Worm (Caenorhabditis elegans) whole organism, L1 larva: ENCODE results near the gene msp-36.

Experiments used
- C16A3.4 ChIP-seq: fragments of 150-350 bp; optimal IDR thresholded peaks from 2 replicates; lab custom pipeline; 2014; ENCODE audit warnings: missing biosample characterization, missing genetic modification characterization
- C34B4.2 ChIP-seq: sonication (generic microtip); optimal IDR thresholded peaks from 2 replicates; lab custom pipeline; 2017; ENCODE audit warnings: mild to moderate bottlenecking, missing genetic modification characterization, missing compliant biosample characterization
- F16B12.6 ChIP-seq: fragments of 150-350 bp; optimal IDR thresholded peaks from 2 replicates; lab custom pipeline; 2014; ENCODE audit warnings: missing biosample characterization, missing genetic modification characterization
- Y116A8C.19 ChIP-seq: sonication (generic microtip); optimal IDR thresholded peaks from 2 replicates; lab custom pipeline; 2016; ENCODE audit warnings: missing compliant biosample characterization, missing genetic modification characterization, borderline replicate concordance
- aha-1 ChIP-seq: fragments of 150-350 bp; optimal IDR thresholded peaks from 2 replicates; lab custom pipeline; 2014; ENCODE audit warnings: missing biosample characterization, missing genetic modification characterization
- alr-1 ChIP-seq: fragments of 200-800 bp; sonication (Bioruptor generic); optimal IDR thresholded peaks from 2 replicates; lab custom pipeline; 2018; ENCODE audit warnings: borderline replicate concordance, mild to moderate bottlenecking, missing genetic modification characterization, missing compliant biosample characterization
- ama-1 ChIP-seq: fragments of 150-350 bp; optimal IDR thresholded peaks from 2 replicates; lab custom pipeline; 2014
- ceh-82 ChIP-seq, 3 experiments: fragments of 150-350 bp in 1 of 3; sonication (generic microtip) in 2 of 3; optimal IDR thresholded peaks; 2 replicates each; lab custom pipeline; 2014 to 2017; ENCODE audit warnings: missing biosample characterization in 3 of 3, missing genetic modification characterization in 3 of 3
- ces-1 ChIP-seq: fragments of 150-350 bp; optimal IDR thresholded peaks from 2 replicates; lab custom pipeline; 2014; ENCODE audit warnings: missing biosample characterization, missing genetic modification reagents, missing genetic modification characterization
- efl-1 ChIP-seq, 4 experiments: fragments of 150-350 bp; optimal IDR thresholded peaks in 3 of 4; peaks in 1 of 4; 1 replicate in 1 of 4; 2 replicates in 3 of 4; lab custom pipeline; 2014; ENCODE audit warnings: missing biosample characterization in 2 of 4, missing genetic modification characterization in 2 of 4, missing genetic modification reagents in 2 of 4
- ets-5 ChIP-seq: fragments of 200-800 bp; sonication (Bioruptor generic); IDR thresholded peaks from 2 replicates; pipeline ENCODE4 v1.3.6; 2022; ENCODE audit warnings: missing genetic modification characterization, missing compliant biosample characterization
- fkh-10 ChIP-seq: sonication (generic microtip); optimal IDR thresholded peaks from 2 replicates; lab custom pipeline; 2017; ENCODE audit warnings: missing biosample characterization, missing genetic modification reagents, missing genetic modification characterization
- fkh-4 ChIP-seq: sonication (generic microtip); optimal IDR thresholded peaks from 2 replicates; lab custom pipeline; 2016; ENCODE audit warnings: missing compliant biosample characterization, missing genetic modification characterization, borderline replicate concordance
- fkh-8 ChIP-seq: sonication (generic microtip); optimal IDR thresholded peaks from 2 replicates; lab custom pipeline; 2016; ENCODE audit warnings: mild to moderate bottlenecking, missing genetic modification characterization, missing compliant biosample characterization
- fos-1 ChIP-seq: fragments of 150-350 bp; optimal IDR thresholded peaks from 2 replicates; lab custom pipeline; 2014; ENCODE audit warnings: missing biosample characterization, missing genetic modification characterization
- grh-1 ChIP-seq: fragments of 200-800 bp; sonication (Bioruptor generic); IDR thresholded peaks from 2 replicates; pipeline ENCODE4 v1.3.6; 2022; ENCODE audit warnings: missing genetic modification reagents, missing genetic modification characterization, missing compliant biosample characterization
- hlh-4 ChIP-seq: sonication (generic microtip); optimal IDR thresholded peaks from 2 replicates; lab custom pipeline; 2016; ENCODE audit warnings: mild to moderate bottlenecking, missing genetic modification characterization, missing compliant biosample characterization
- lin-14 ChIP-seq: fragments of 200-800 bp; sonication (Bioruptor generic); optimal IDR thresholded peaks from 2 replicates; lab custom pipeline; 2018; ENCODE audit warnings: mild to moderate bottlenecking, missing genetic modification characterization, moderate library complexity, missing compliant biosample characterization
- lin-15B ChIP-seq: fragments of 150-350 bp; sonication (generic microtip); optimal IDR thresholded peaks from 3 replicates; lab custom pipeline; 2014; ENCODE audit warnings: missing biosample characterization, missing genetic modification characterization
- lsy-2 ChIP-seq, 2 experiments: fragments of 150-350 bp; optimal IDR thresholded peaks; 2 replicates each; lab custom pipeline; 2014; ENCODE audit warnings: missing biosample characterization in 2 of 2, missing genetic modification characterization in 2 of 2
- mab-9 ChIP-seq: fragments of 200-800 bp; sonication (Bioruptor generic); IDR thresholded peaks from 2 replicates; pipeline ENCODE4 v1.3.6; 2022; ENCODE audit warnings: missing genetic modification reagents, missing genetic modification characterization, missing compliant biosample characterization
- mdl-1 ChIP-seq, 2 experiments: fragments of 150-350 bp; optimal IDR thresholded peaks; 2 replicates each; lab custom pipeline; 2014 to 2017; ENCODE audit warnings: missing biosample characterization in 2 of 2, missing genetic modification characterization in 2 of 2, inconsistent platforms in 1 of 2
- nhr-19 ChIP-seq: fragments of 200-800 bp; sonication (Bioruptor generic); conservative IDR thresholded peaks from 2 replicates; pipeline ENCODE4 v1.3.6; 2022; ENCODE audit warnings: missing genetic modification characterization, missing compliant biosample characterization
- nhr-20 ChIP-seq: sonication (generic microtip); optimal IDR thresholded peaks from 2 replicates; lab custom pipeline; 2016; ENCODE audit warnings: mild to moderate bottlenecking, missing genetic modification characterization, missing compliant biosample characterization
- nhr-237 ChIP-seq: fragments of 150-350 bp; optimal IDR thresholded peaks from 2 replicates; lab custom pipeline; 2014; ENCODE audit warnings: missing biosample characterization, missing genetic modification characterization
- nhr-47 ChIP-seq: sonication (generic microtip); optimal IDR thresholded peaks from 2 replicates; lab custom pipeline; 2016; ENCODE audit warnings: mild to moderate bottlenecking, missing genetic modification characterization, moderate library complexity, missing compliant biosample characterization
- nhr-77 ChIP-seq: fragments of 150-350 bp; optimal IDR thresholded peaks from 2 replicates; lab custom pipeline; 2014; ENCODE audit warnings: missing biosample characterization, missing genetic modification characterization
- nhr-90 ChIP-seq: sonication (generic microtip); optimal IDR thresholded peaks from 2 replicates; lab custom pipeline; 2016; ENCODE audit warnings: mild to moderate bottlenecking, missing genetic modification characterization, missing compliant biosample characterization; ENCODE audit not compliant: poor library complexity
- pag-3 ChIP-seq: sonication (generic microtip); optimal IDR thresholded peaks from 2 replicates; lab custom pipeline; 2017; ENCODE audit warnings: missing genetic modification characterization, mild to moderate bottlenecking, missing compliant biosample characterization, antibody characterized with exemption, borderline replicate concordance; ENCODE audit not compliant: insufficient read depth
- skn-1 ChIP-seq: fragments of 150-350 bp; optimal IDR thresholded peaks from 2 replicates; lab custom pipeline; 2014; ENCODE audit warnings: missing biosample characterization, missing genetic modification characterization
- snu-23 ChIP-seq: sonication (generic microtip); optimal IDR thresholded peaks from 2 replicates; lab custom pipeline; 2016; ENCODE audit warnings: missing genetic modification characterization, missing compliant biosample characterization
- sup-37 ChIP-seq: fragments of 200-800 bp; sonication (Bioruptor generic); optimal IDR thresholded peaks from 2 replicates; lab custom pipeline; 2018; ENCODE audit warnings: mild to moderate bottlenecking, missing genetic modification characterization, missing compliant biosample characterization
- tbx-2 ChIP-seq: sonication (generic microtip); optimal IDR thresholded peaks from 2 replicates; lab custom pipeline; 2016; ENCODE audit warnings: missing genetic modification characterization, missing compliant biosample characterization
- tlp-1 ChIP-seq: fragments of 150-350 bp; optimal IDR thresholded peaks from 2 replicates; lab custom pipeline; 2014; ENCODE audit warnings: missing biosample characterization, missing genetic modification characterization
- unc-62 ChIP-seq: fragments of 150-350 bp; optimal IDR thresholded peaks from 2 replicates; lab custom pipeline; 2014; ENCODE audit warnings: missing biosample characterization, missing genetic modification reagents, missing genetic modification characterization
- unc-86 ChIP-seq: sonication (generic microtip); optimal IDR thresholded peaks from 2 replicates; lab custom pipeline; 2016; ENCODE audit warnings: missing genetic modification characterization, missing compliant biosample characterization
- xbp-1 ChIP-seq: sonication (generic microtip); optimal IDR thresholded peaks from 2 replicates; lab custom pipeline; 2016; ENCODE audit warnings: missing genetic modification characterization, missing compliant biosample characterization
- zip-4 ChIP-seq: fragments of 200-800 bp; sonication (Bioruptor generic); optimal IDR thresholded peaks from 2 replicates; lab custom pipeline; 2018; ENCODE audit warnings: mild to moderate bottlenecking, missing genetic modification characterization, moderate library complexity, missing compliant biosample characterization
- ztf-11 ChIP-seq, 2 experiments: sonication (generic microtip); optimal IDR thresholded peaks; 2 replicates each; lab custom pipeline; 2016 to 2017; ENCODE audit warnings: missing genetic modification characterization in 2 of 2, missing biosample characterization in 1 of 2, missing compliant biosample characterization in 1 of 2

The msp-36 gene

ce11 chrIV:10085401-10086187 lies 9.6 kb upstream of the msp-36 start, which contains the start of the genes col-2 and ndc-80 (continued):
- TF ChIP-seq fos-1 (tag; lab: Kevin White, UChicago) (peak; percentile 67), lin-14 (peak; percentile 79), unc-86 (tag; lab: Kevin White, UChicago) (peak; percentile 38), snu-23 (GFP tag; lab: Kevin White, UChicago) (peak; percentile 82), fkh-4 (no peak), ceh-82 (tag; optimal IDR thresholded peaks at IDR 0.05; lab: Kevin White, UChicago) (peak in 2 of 3 experiments; percentile 36 to 80), nhr-77 (tag; lab: Kevin White, UChicago) (peak; percentile 73), mab-9 (GFP tag; lab: Robert Waterston, UW) (no peak), nhr-20 (tag; lab: Kevin White, UChicago) (peak; percentile 71), nhr-90 (tag; lab: Kevin White, UChicago) (peak; percentile 67), alr-1 (tag; lab: Kevin White, UChicago) (no peak), C16A3.4 (tag; lab: Kevin White, UChicago) (peak; percentile 93), fkh-8 (peak; percentile 49), unc-62 (GFP tag; lab: Kevin White, UChicago) (no peak), lin-15B (tag; lab: Kevin White, UChicago) (peak; percentile 87), ets-5 (GFP tag; lab: Robert Waterston, UW) (no peak), tbx-2 (tag; lab: Kevin White, UChicago) (peak; percentile 61), F16B12.6 (tag; lab: Kevin White, UChicago) (peak; percentile 58), tlp-1 (tag; lab: Kevin White, UChicago) (no peak), skn-1 (peak; percentile 70), nhr-237 (tag; lab: Kevin White, UChicago) (peak; percentile 51), ztf-11 (tag; optimal IDR thresholded peaks at IDR 0.05; lab: Kevin White, UChicago) (peak in 1 of 2 experiments; percentile 17), nhr-47 (tag; lab: Kevin White, UChicago) (no peak), ces-1 (GFP tag; lab: Kevin White, UChicago) (no peak), zip-4 (GFP tag; lab: Kevin White, UChicago) (no peak), efl-1 (optimal IDR thresholded peaks at IDR 0.05; lab: Kevin White, UChicago) (peak; percentile 91 to 94), efl-1 (GFP tag; optimal IDR thresholded peaks at IDR 0.05 in 1 of 2; lab: Kevin White, UChicago) (peak; percentile 88 to 99), aha-1 (no peak), sup-37 (GFP tag; lab: Kevin White, UChicago) (no peak), mdl-1 (tag; optimal IDR thresholded peaks at IDR 0.05; lab: Kevin White, UChicago) (peak in 1 of 2 experiments; percentile 59), pag-3 (tag; lab: Kevin White, UChicago) (no peak), hlh-4 (tag; lab: Kevin White, UChicago) (no peak), fkh-10 (GFP tag; lab: Kevin White, UChicago) (no peak), grh-1 (GFP tag; lab: Robert Waterston, UW) (no peak), nhr-19 (peak; percentile 58), xbp-1 (tag; lab: Kevin White, UChicago) (peak; percentile 71), Y116A8C.19 (no peak), ama-1 (lab: Kevin White, UChicago) (no peak), C34B4.2 (tag; lab: Kevin White, UChicago) (no peak)
- TF ChIP-seq, all 84 proteins: peak for 37

- TF ChIP-seq mab-9 (GFP tag; lab: Robert Waterston, UW) (0 out of 2 replicates have a peak, but pooled peaks have one; percentile 21), lsy-2 (tag; optimal IDR thresholded peaks at IDR 0.05; lab: Kevin White, UChicago) (no peak)
Measured at ce11 chrIV:10089777-10090176, 5.5 kb upstream of the msp-36 start, which contains the start of gene ttr-39. Gene ttr-39 (minus strand): TSS chrIV:10089877.
